Worm (Caenorhabditis elegans) whole organism, L3 larva: Measurements from ENCODE around the gene K04G11.1.

ENCODE experiments used
- ama-1 ChIP-seq: fragments of 150-350 bp; optimal IDR thresholded peaks from 2 replicates; lab custom pipeline; 2018
- egl-27 ChIP-seq: sonication (generic microtip); optimal IDR thresholded peaks from 4 replicates; lab custom pipeline; 2017; ENCODE audit warnings: missing biosample characterization, missing genetic modification reagents, missing genetic modification characterization
- elt-2 ChIP-seq: sonication (generic microtip); optimal IDR thresholded peaks from 2 replicates; lab custom pipeline; 2016; ENCODE audit warnings: missing genetic modification reagents, mild to moderate bottlenecking, missing genetic modification characterization, missing compliant biosample characterization
- mdl-1 ChIP-seq: fragments of 150-350 bp; optimal IDR thresholded peaks from 2 replicates; lab custom pipeline; 2014; ENCODE audit warnings: missing biosample characterization, missing genetic modification characterization
- pqm-1 ChIP-seq: fragments of 150-350 bp; optimal IDR thresholded peaks from 2 replicates; lab custom pipeline; 2017; ENCODE audit warnings: missing biosample characterization, missing genetic modification characterization, inconsistent platforms
- zag-1 ChIP-seq: fragments of 150-350 bp; optimal IDR thresholded peaks from 2 replicates; lab custom pipeline; 2014; ENCODE audit warnings: missing biosample characterization, missing genetic modification characterization
- ztf-11 ChIP-seq: fragments of 150-350 bp; optimal IDR thresholded peaks from 2 replicates; lab custom pipeline; 2014; ENCODE audit warnings: missing biosample characterization, missing genetic modification characterization

DNA sequence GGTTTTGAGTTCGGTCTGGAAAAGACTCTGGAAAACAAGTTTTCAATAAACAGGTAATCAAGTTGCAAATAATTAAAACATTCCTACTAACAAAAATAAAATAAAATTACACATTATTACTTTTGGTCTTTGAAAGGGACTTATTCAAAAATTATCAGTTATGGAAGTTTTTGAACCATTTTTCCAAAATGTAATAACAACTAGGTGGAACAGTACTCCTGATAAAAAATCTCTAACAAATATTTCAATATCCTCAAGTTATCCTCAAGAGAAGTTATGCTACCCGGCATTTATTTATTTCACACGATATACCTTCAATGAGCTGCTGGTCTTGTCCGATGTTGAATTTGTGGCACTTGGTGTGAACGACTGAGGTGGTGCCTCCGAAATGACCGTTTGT lies 4.4 kb downstream of the K04G11.1 start:
- no peak for TF ChIP-seq mdl-1 (tag; lab: Kevin White, UChicago)
- no peak for TF ChIP-seq pqm-1 (tag; lab: Kevin White, UChicago)
- no peak for TF ChIP-seq ztf-11
- TF ChIP-seq ama-1 (lab: Kevin White, UChicago), result no peak
- no peak for TF ChIP-seq elt-2
- no peak for TF ChIP-seq zag-1 (tag; lab: Kevin White, UChicago)
- no peak for TF ChIP-seq egl-27 (tag; lab: Kevin White, UChicago)
